Fruit fly (Drosophila melanogaster): Measurements from ENCODE around the gene obst-H.

The obst-H gene

DNA sequence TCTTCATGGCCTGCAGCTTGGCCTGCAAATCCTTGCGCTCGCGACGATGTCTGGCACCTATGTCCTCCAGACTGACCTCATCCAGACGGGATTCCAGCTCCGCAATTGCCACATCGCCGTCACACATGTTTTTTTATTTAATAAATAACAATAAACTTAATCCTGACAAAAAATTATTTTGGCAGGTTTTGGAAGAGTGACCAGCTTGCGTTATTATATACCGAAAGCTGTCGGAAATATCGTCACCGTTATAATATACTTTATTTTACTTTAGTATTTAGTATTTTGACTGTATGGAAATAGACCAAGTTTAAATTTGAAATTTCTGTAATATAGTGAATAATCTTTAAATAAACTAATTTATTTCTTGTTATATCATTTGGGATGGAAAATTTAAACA lies 24.4 kb downstream of the obst-H start, which contains the start of gene CG7857 (continued):
- peak; percentile 5 for TF ChIP-seq CG12659 (GFP tag; optimal IDR thresholded peaks at IDR 0.05)
- peak; percentile 40; the same call in 1 of the 4 replicates for TF ChIP-seq Dll (GFP tag; IDR thresholded peaks at IDR 0.05; ENCODE audit: partially characterized antibody)
- peak; percentile 64 for TF ChIP-seq CG14710 (tag; optimal IDR thresholded peaks at IDR 0.05)
- no peak for TF ChIP-seq lilli (GFP tag; optimal IDR thresholded peaks at IDR 0.05)
- TF ChIP-seq MBD-R2 (GFP tag; IDR thresholded peaks at IDR 0.05) = peak; percentile 63
- TF ChIP-seq kah (GFP tag; optimal IDR thresholded peaks at IDR 0.05) = no peak
- TF ChIP-seq pzg (GFP tag; optimal IDR thresholded peaks at IDR 0.05) = peak; percentile 38
- 0 out of 2 replicates have a peak, but pooled peaks have one; percentile 22 for TF ChIP-seq Scr (GFP tag; IDR thresholded peaks at IDR 0.05; ENCODE audit: partially characterized antibody)
- TF ChIP-seq Dad (GFP tag; optimal IDR thresholded peaks at IDR 0.05) = no peak
- TF ChIP-seq sisA (GFP tag; IDR thresholded peaks at IDR 0.05) = no peak
- TF ChIP-seq trem (tag; optimal IDR thresholded peaks at IDR 0.05) = peak; percentile 31
- peak; percentile 72 for TF ChIP-seq Dp (GFP tag; optimal IDR thresholded peaks at IDR 0.05)
- peak; percentile 62 for TF ChIP-seq gfzf (GFP tag; optimal IDR thresholded peaks at IDR 0.05)
- TF ChIP-seq Myb (GFP tag; optimal IDR thresholded peaks at IDR 0.05) = peak; percentile 43
- TF ChIP-seq CG4617 (GFP tag; optimal IDR thresholded peaks at IDR 0.05; ENCODE audit: borderline replicate concordance) = peak; percentile 14
- TF ChIP-seq CG7928 (GFP tag; optimal IDR thresholded peaks at IDR 0.05) = no peak
- peak; percentile 31; the same call in 1 of the 2 replicates for TF ChIP-seq CG13287 (GFP tag; IDR thresholded peaks at IDR 0.05; ENCODE audit: partially characterized antibody)
- no peak for TF ChIP-seq az2 (GFP tag; optimal IDR thresholded peaks at IDR 0.05)
- TF ChIP-seq fu2 (GFP tag; optimal IDR thresholded peaks at IDR 0.05) = no peak

DNA sequence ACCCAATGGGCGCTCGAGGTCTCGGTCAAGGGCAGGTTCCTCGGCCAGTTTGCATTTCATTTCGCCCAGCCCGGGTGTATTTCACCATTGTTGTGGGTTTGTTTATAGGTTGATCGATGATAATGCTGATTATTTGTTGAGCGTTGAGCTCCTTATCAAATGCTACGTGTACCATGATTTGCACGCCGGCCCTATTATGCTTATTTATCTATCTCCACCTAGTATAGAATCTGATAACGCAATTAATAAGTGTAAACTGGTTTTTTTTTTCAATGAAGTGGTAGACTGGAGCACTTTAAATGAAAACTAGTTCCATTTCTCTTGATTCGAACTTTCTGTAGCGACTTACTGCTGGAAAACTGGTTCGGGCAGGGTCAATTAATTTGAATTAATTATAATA lies 26.8 kb downstream of the obst-H start:
- TF ChIP-seq sens (GFP tag) (peak; percentile 73), CG15514 (GFP tag; optimal IDR thresholded peaks at IDR 0.05) (peak; percentile 87), CG17361 (GFP tag; IDR thresholded peaks at IDR 0.05) (no peak), CoRest (tag; optimal IDR thresholded peaks at IDR 0.05) (no peak), exex (tag; optimal IDR thresholded peaks at IDR 0.05) (peak; percentile 89), D19B (GFP tag; optimal IDR thresholded peaks at IDR 0.05) (no peak), grau (tag; optimal IDR thresholded peaks at IDR 0.05) (no peak), ato (GFP tag; IDR thresholded peaks at IDR 0.05; ENCODE audit: partially characterized antibody) (no peak), cwo (GFP tag; optimal IDR thresholded peaks at IDR 0.05) (no peak), CG34376 (GFP tag; optimal IDR thresholded peaks at IDR 0.05) (peak; percentile 53), HLH3B (GFP tag; IDR thresholded peaks at IDR 0.05) (no peak), vnd (GFP tag; IDR thresholded peaks at IDR 0.05; ENCODE audit: partially characterized antibody) (no peak), CG6272 (GFP tag; IDR thresholded peaks at IDR 0.05) (no peak), CG12659 (GFP tag; optimal IDR thresholded peaks at IDR 0.05) (no peak), CG12391 (tag; optimal IDR thresholded peaks at IDR 0.05) (no peak), ftz-f1 (GFP tag; optimal IDR thresholded peaks at IDR 0.05) (peak; percentile 43), grn (GFP tag; optimal IDR thresholded peaks at IDR 0.05) (peak; percentile 82), CG18262 (tag; optimal IDR thresholded peaks at IDR 0.05) (no peak), wor (GFP tag; IDR thresholded peaks at IDR 0.05) (no peak), Sox102F (GFP tag; optimal IDR thresholded peaks at IDR 0.05) (no peak), Usf (GFP tag; optimal IDR thresholded peaks at IDR 0.05) (no peak), Med (GFP tag) (peak; percentile 15), CkIIα-i1 (GFP tag; IDR thresholded peaks at IDR 0.05) (no peak), CG12155 (GFP tag; optimal IDR thresholded peaks at IDR 0.05) (no peak), HmgZ (tag; optimal IDR thresholded peaks at IDR 0.05) (no peak), otp (GFP tag; IDR thresholded peaks at IDR 0.05) (no peak), bsh (GFP tag; optimal IDR thresholded peaks at IDR 0.05) (no peak), CG2199 (GFP tag; IDR thresholded peaks at IDR 0.05) (no peak), Oli (tag; optimal IDR thresholded peaks at IDR 0.05) (no peak), gsb (GFP tag; IDR thresholded peaks at IDR 0.05) (no peak), Hmx (GFP tag; optimal IDR thresholded peaks at IDR 0.05) (no peak), CG2875 (GFP tag; optimal IDR thresholded peaks at IDR 0.05) (no peak)

All from whole organism, embryonic.